Fruit fly (Drosophila melanogaster): ENCODE results near the gene kirre.

kirre gene

dm6 chrX:3146995-3147394, 406.8 kb downstream of the kirre start (continued):
- TF ChIP-seq Mio (GFP tag; optimal IDR thresholded peaks at IDR 0.05), result no peak
- TF ChIP-seq Dfd (GFP tag; optimal IDR thresholded peaks at IDR 0.05), result no peak
- TF ChIP-seq foxo (GFP tag; optimal IDR thresholded peaks at IDR 0.05), result peak in 1 of 2 experiments; percentile 77
- TF ChIP-seq dsf (GFP tag; optimal IDR thresholded peaks at IDR 0.05; ENCODE audit: borderline replicate concordance), result no peak
- peak; percentile 40 for TF ChIP-seq OdsH (GFP tag; optimal IDR thresholded peaks at IDR 0.05)
- TF ChIP-seq Vsx2 (GFP tag; optimal IDR thresholded peaks at IDR 0.05; ENCODE audit: partially characterized antibody), result no peak
- peak; percentile 40 for TF ChIP-seq rgr (GFP tag; optimal IDR thresholded peaks at IDR 0.05)
- no peak for TF ChIP-seq Rel (GFP tag; optimal IDR thresholded peaks at IDR 0.05)
- TF ChIP-seq Rel (tag; optimal IDR thresholded peaks at IDR 0.05), result no peak
- TF ChIP-seq pan (optimal IDR thresholded peaks at IDR 0.05), result no peak
- no peak for TF ChIP-seq Hr83 (GFP tag; optimal IDR thresholded peaks at IDR 0.05; ENCODE audit: poor library complexity, severe bottlenecking)
- peak; percentile 67 for TF ChIP-seq fru (GFP tag; optimal IDR thresholded peaks at IDR 0.05)

- TF ChIP-seq Jra (GFP tag; optimal IDR thresholded peaks at IDR 0.05), result no peak
- TF ChIP-seq HLH106 (tag; optimal IDR thresholded peaks at IDR 0.05), result no peak
- TF ChIP-seq usp (GFP tag; optimal IDR thresholded peaks at IDR 0.05), result no peak
- no peak for TF ChIP-seq Hr83 (GFP tag; optimal IDR thresholded peaks at IDR 0.05; ENCODE audit: poor library complexity, severe bottlenecking)
- TF ChIP-seq pan (optimal IDR thresholded peaks at IDR 0.05), result no peak
- TF ChIP-seq Sp1 (GFP tag; optimal IDR thresholded peaks at IDR 0.05), result no peak
- no peak for TF ChIP-seq sv (GFP tag; optimal IDR thresholded peaks at IDR 0.05)
- TF ChIP-seq CrebA (GFP tag; optimal IDR thresholded peaks at IDR 0.05; ENCODE audit: borderline replicate concordance), result peak; percentile 65
- no peak for TF ChIP-seq Hnf4 (GFP tag; optimal IDR thresholded peaks at IDR 0.05)
- no peak for TF ChIP-seq CG9705 (GFP tag; optimal IDR thresholded peaks at IDR 0.05)
- TF ChIP-seq ey (GFP tag; optimal IDR thresholded peaks at IDR 0.05), result no peak
- TF ChIP-seq dl (GFP tag; optimal IDR thresholded peaks at IDR 0.05; ENCODE audit: insufficient read depth in 1 of 2, partially characterized antibody in 2 of 2), result no peak
- TF ChIP-seq Rel (GFP tag; optimal IDR thresholded peaks at IDR 0.05), result peak; percentile 38
- TF ChIP-seq Rel (tag; optimal IDR thresholded peaks at IDR 0.05), result no peak
- TF ChIP-seq brk (GFP tag; optimal IDR thresholded peaks at IDR 0.05), result no peak
- peak; percentile 29 for TF ChIP-seq fru (GFP tag; optimal IDR thresholded peaks at IDR 0.05)
- peak; percentile 89 for TF ChIP-seq psq (GFP tag; optimal IDR thresholded peaks at IDR 0.05)
- TF ChIP-seq Mio (GFP tag; optimal IDR thresholded peaks at IDR 0.05), result no peak
These were observed 410.7 kb downstream of the kirre start for dm6 chrX:3150655-3151486.

dm6 chrX:3151487-3151818, 411.3 kb downstream of the kirre start:
- TF ChIP-seq tai (GFP tag; optimal IDR thresholded peaks at IDR 0.05) (no peak), psq (GFP tag; optimal IDR thresholded peaks at IDR 0.05) (no peak), N (GFP tag; optimal IDR thresholded peaks at IDR 0.05) (no peak), dmrt93B (GFP tag; optimal IDR thresholded peaks at IDR 0.05) (no peak), brk (GFP tag; optimal IDR thresholded peaks at IDR 0.05) (no peak), Vsx2 (GFP tag; optimal IDR thresholded peaks at IDR 0.05; ENCODE audit: partially characterized antibody) (no peak), Hnf4 (GFP tag; optimal IDR thresholded peaks at IDR 0.05) (no peak), CG9705 (GFP tag; optimal IDR thresholded peaks at IDR 0.05) (no peak), OdsH (GFP tag; optimal IDR thresholded peaks at IDR 0.05) (no peak), Dif (GFP tag; optimal IDR thresholded peaks at IDR 0.05; ENCODE audit: partially characterized antibody) (no peak), CG32264 (GFP tag; optimal IDR thresholded peaks at IDR 0.05) (no peak), sage (GFP tag; optimal IDR thresholded peaks at IDR 0.05) (no peak), Mio (GFP tag; optimal IDR thresholded peaks at IDR 0.05) (no peak), sv (GFP tag; optimal IDR thresholded peaks at IDR 0.05) (no peak), Hr78 (GFP tag; optimal IDR thresholded peaks at IDR 0.05) (no peak), Dfd (GFP tag; optimal IDR thresholded peaks at IDR 0.05) (no peak), woc (GFP tag; optimal IDR thresholded peaks at IDR 0.05) (no peak)

dm6 chrX:3152280-3152679, 412.1 kb downstream of the kirre start:
- TF ChIP-seq tai (GFP tag; optimal IDR thresholded peaks at IDR 0.05) (no peak), lola (GFP tag; optimal IDR thresholded peaks at IDR 0.05) (no peak), brk (GFP tag; optimal IDR thresholded peaks at IDR 0.05) (no peak), h (GFP tag; optimal IDR thresholded peaks at IDR 0.05) (no peak), Myc (optimal IDR thresholded peaks at IDR 0.05) (no peak), N (GFP tag; optimal IDR thresholded peaks at IDR 0.05) (no peak), Dif (GFP tag; optimal IDR thresholded peaks at IDR 0.05; ENCODE audit: partially characterized antibody) (no peak), Hr78 (GFP tag; optimal IDR thresholded peaks at IDR 0.05) (no peak), dsf (GFP tag; optimal IDR thresholded peaks at IDR 0.05; ENCODE audit: borderline replicate concordance) (no peak), rgr (GFP tag; optimal IDR thresholded peaks at IDR 0.05) (no peak), Mio (GFP tag; optimal IDR thresholded peaks at IDR 0.05) (no peak), br (GFP tag; optimal IDR thresholded peaks at IDR 0.05) (no peak), fru (GFP tag; optimal IDR thresholded peaks at IDR 0.05) (no peak), pan (optimal IDR thresholded peaks at IDR 0.05) (no peak), ey (GFP tag; optimal IDR thresholded peaks at IDR 0.05) (no peak), dl (GFP tag; optimal IDR thresholded peaks at IDR 0.05; ENCODE audit: insufficient read depth in 1 of 2, partially characterized antibody in 2 of 2) (no peak), Hr83 (GFP tag; optimal IDR thresholded peaks at IDR 0.05; ENCODE audit: poor library complexity, severe bottlenecking) (no peak), HLH106 (tag; optimal IDR thresholded peaks at IDR 0.05) (no peak), sage (GFP tag; optimal IDR thresholded peaks at IDR 0.05) (no peak), OdsH (GFP tag; optimal IDR thresholded peaks at IDR 0.05) (no peak)

Data from whole organism, wandering third instar larva.